Fruit fly (Drosophila melanogaster) whole organism, embryonic: ENCODE results near the gene CG11608.
A peak's percentile ranks its signal among the peaks of the same experiment; 100 is the strongest.

Source experiments
- Bdp1 ChIP-seq: fragments of 200-800 bp; sonication (Bioruptor generic); optimal IDR thresholded peaks from 3 replicates; lab custom pipeline; 2016; ENCODE audit warnings: missing biosample characterization, missing genetic modification characterization
- Bgb ChIP-seq: fragments of 200-800 bp; sonication (Bioruptor generic); IDR thresholded peaks from 2 replicates; pipeline ENCODE4 v1.3.6; 2022; ENCODE audit warnings: missing biosample characterization, missing genetic modification characterization; ENCODE audit not compliant: partially characterized antibody
- CG10209 ChIP-seq: fragments of 200-800 bp; sonication (Bioruptor generic); optimal IDR thresholded peaks from 3 replicates; lab custom pipeline; 2017; ENCODE audit warnings: missing biosample characterization, mild to moderate bottlenecking, missing genetic modification characterization, missing genetic modification reagents
- CG1024 ChIP-seq: fragments of 200-800 bp; sonication (Bioruptor generic); IDR thresholded peaks from 2 replicates; pipeline ENCODE4 v1.3.6; 2022; ENCODE audit warnings: missing biosample characterization, missing genetic modification characterization
- CG10462 ChIP-seq: fragments of 200-800 bp; sonication (Bioruptor generic); optimal IDR thresholded peaks from 2 replicates; lab custom pipeline; 2016; ENCODE audit warnings: missing biosample characterization, missing genetic modification characterization
- CG10565 ChIP-seq: fragments of 200-800 bp; sonication (Bioruptor generic); optimal IDR thresholded peaks from 3 replicates; lab custom pipeline; 2016; ENCODE audit warnings: missing biosample characterization, mild to moderate bottlenecking, missing genetic modification characterization
- CG10979 ChIP-seq: fragments of 200-800 bp; sonication (Bioruptor generic); optimal IDR thresholded peaks from 2 replicates; lab custom pipeline; 2018; ENCODE audit warnings: missing biosample characterization, mild to moderate bottlenecking, missing genetic modification characterization, moderate library complexity
- CG12769 ChIP-seq: fragments of 200-800 bp; sonication (Bioruptor generic); optimal IDR thresholded peaks from 2 replicates; lab custom pipeline; 2019; ENCODE audit warnings: missing biosample characterization, mild to moderate bottlenecking, missing genetic modification characterization, moderate library complexity
- CG13775 ChIP-seq: fragments of 200-800 bp; sonication (Bioruptor generic); optimal IDR thresholded peaks from 3 replicates; lab custom pipeline; 2017; ENCODE audit warnings: missing biosample characterization, mild to moderate bottlenecking, missing genetic modification characterization
- CG17186 ChIP-seq: fragments of 200-800 bp; sonication (Bioruptor generic); optimal IDR thresholded peaks from 3 replicates; lab custom pipeline; 2017; ENCODE audit warnings: missing biosample characterization, missing genetic modification reagents, missing genetic modification characterization
- CG18262 ChIP-seq: fragments of 200-800 bp; optimal IDR thresholded peaks from 3 replicates; lab custom pipeline; 2019; ENCODE audit warnings: missing biosample characterization, mild to moderate bottlenecking, missing genetic modification characterization, moderate library complexity
- CG2120 ChIP-seq: fragments of 200-800 bp; sonication (Bioruptor generic); optimal IDR thresholded peaks from 3 replicates; lab custom pipeline; 2016; ENCODE audit warnings: missing biosample characterization, missing genetic modification characterization
- CG2678 ChIP-seq: fragments of 200-800 bp; sonication (Bioruptor generic); optimal IDR thresholded peaks from 3 replicates; lab custom pipeline; 2019; ENCODE audit warnings: missing biosample characterization, mild to moderate bottlenecking, missing genetic modification characterization, moderate library complexity
- CG4617 ChIP-seq: fragments of 200-800 bp; sonication (Bioruptor generic); optimal IDR thresholded peaks from 3 replicates; lab custom pipeline; 2016; ENCODE audit warnings: missing biosample characterization, missing genetic modification characterization, borderline replicate concordance
- CG5245 ChIP-seq: fragments of 200-800 bp; sonication (Bioruptor generic); optimal IDR thresholded peaks from 3 replicates; lab custom pipeline; 2016; ENCODE audit warnings: missing biosample characterization, missing genetic modification characterization
- CG5953 ChIP-seq: fragments of 200-800 bp; sonication (Bioruptor generic); IDR thresholded peaks from 2 replicates; pipeline ENCODE4 v1.3.6; 2022; ENCODE audit warnings: missing biosample characterization, missing genetic modification characterization
- CG6272 ChIP-seq: fragments of 200-800 bp; sonication (Bioruptor generic); IDR thresholded peaks from 2 replicates; pipeline ENCODE4 v1.3.6; 2022; ENCODE audit warnings: missing biosample characterization, missing genetic modification characterization
- CG7271 ChIP-seq: fragments of 200-800 bp; sonication (Bioruptor generic); optimal IDR thresholded peaks from 2 replicates; lab custom pipeline; 2018; ENCODE audit warnings: missing biosample characterization, mild to moderate bottlenecking, missing genetic modification characterization, moderate library complexity
- CG7556 ChIP-seq: fragments of 200-800 bp; sonication (Bioruptor generic); optimal IDR thresholded peaks from 2 replicates; lab custom pipeline; 2017; ENCODE audit warnings: missing biosample characterization, mild to moderate bottlenecking, missing genetic modification characterization
- CHES-1-like ChIP-seq: fragments of 200-800 bp; sonication (Bioruptor generic); optimal IDR thresholded peaks from 2 replicates; lab custom pipeline; 2016; ENCODE audit warnings: missing biosample characterization, missing genetic modification characterization
- D ChIP-seq, 2 experiments: fragments of 200-800 bp in 1 of 2; fragments of >200 bp in 1 of 2; sonication (Bioruptor generic) in 1 of 2; optimal IDR thresholded peaks; 2 replicates in 1 of 2; 3 replicates in 1 of 2; lab custom pipeline; 2017; ENCODE audit warnings: mild to moderate bottlenecking in 1 of 2, missing biosample characterization in 1 of 2, missing genetic modification characterization in 1 of 2, missing genetic modification reagents in 1 of 2
- D19B ChIP-seq: fragments of 200-800 bp; sonication (Bioruptor generic); optimal IDR thresholded peaks from 2 replicates; lab custom pipeline; 2017; ENCODE audit warnings: missing biosample characterization, mild to moderate bottlenecking, missing genetic modification characterization
- H2.0 ChIP-seq: fragments of 200-800 bp; sonication (Bioruptor generic); IDR thresholded peaks from 2 replicates; pipeline ENCODE4 v1.3.6; 2022; ENCODE audit warnings: missing biosample characterization, missing genetic modification characterization
- Hr39 ChIP-seq: fragments of >200 bp; optimal IDR thresholded peaks from 2 replicates; lab custom pipeline; 2017
- Lpt ChIP-seq: fragments of >200 bp; optimal IDR thresholded peaks from 2 replicates; lab custom pipeline; 2018; ENCODE audit warnings: missing biosample characterization, missing genetic modification characterization
- NfI ChIP-seq: fragments of 200-800 bp; sonication (Bioruptor generic); optimal IDR thresholded peaks from 3 replicates; lab custom pipeline; 2018; ENCODE audit warnings: missing biosample characterization, mild to moderate bottlenecking, missing genetic modification characterization, moderate library complexity
- Oli ChIP-seq: fragments of 200-800 bp; sonication (Bioruptor generic); optimal IDR thresholded peaks from 2 replicates; lab custom pipeline; 2018; ENCODE audit warnings: missing biosample characterization, mild to moderate bottlenecking, missing genetic modification characterization, moderate library complexity
- Six4 ChIP-seq: fragments of 200-800 bp; sonication (Bioruptor generic); optimal IDR thresholded peaks from 2 replicates; lab custom pipeline; 2016; ENCODE audit warnings: missing biosample characterization, missing genetic modification characterization
- Usf ChIP-seq: fragments of 200-800 bp; sonication (Bioruptor generic); optimal IDR thresholded peaks from 2 replicates; lab custom pipeline; 2017; ENCODE audit warnings: missing genotype, missing biosample characterization, missing genetic modification characterization
- ab ChIP-seq: fragments of 200-800 bp; sonication (Bioruptor generic); optimal IDR thresholded peaks from 2 replicates; lab custom pipeline; 2016; ENCODE audit warnings: missing biosample characterization, missing genetic modification characterization
- aop ChIP-seq: fragments of 200-800 bp; sonication (Bioruptor generic); IDR thresholded peaks from 2 replicates; pipeline ENCODE4 v1.3.6; 2022; ENCODE audit warnings: missing biosample characterization, missing genetic modification characterization
- ash1 ChIP-seq: fragments of 200-800 bp; sonication (Bioruptor generic); optimal IDR thresholded peaks from 2 replicates; lab custom pipeline; 2018; ENCODE audit warnings: missing biosample characterization, mild to moderate bottlenecking, missing genetic modification characterization
- az2 ChIP-seq: fragments of 200-800 bp; sonication (Bioruptor generic); optimal IDR thresholded peaks from 3 replicates; lab custom pipeline; 2016; ENCODE audit warnings: missing biosample characterization, missing genetic modification characterization
- cato ChIP-seq: fragments of 200-800 bp; sonication (Bioruptor generic); optimal IDR thresholded peaks from 2 replicates; lab custom pipeline; 2016; ENCODE audit warnings: missing biosample characterization, missing genetic modification characterization, borderline replicate concordance
- cg ChIP-seq: fragments of 200-800 bp; sonication (Bioruptor generic); optimal IDR thresholded peaks from 3 replicates; lab custom pipeline; 2019; ENCODE audit warnings: missing biosample characterization, mild to moderate bottlenecking, missing genetic modification characterization, moderate library complexity
- chm ChIP-seq: fragments of 200-800 bp; sonication (Bioruptor generic); IDR thresholded peaks from 2 replicates; pipeline ENCODE4 v1.3.6; 2022; ENCODE audit warnings: missing biosample characterization, missing genetic modification characterization
- ci ChIP-seq: fragments of 200-800 bp; sonication (Bioruptor generic); IDR thresholded peaks from 3 replicates; pipeline ENCODE4 v1.3.6; 2022; ENCODE audit warnings: missing biosample characterization, missing genetic modification characterization
- crol ChIP-seq: fragments of 200-800 bp; sonication (Bioruptor generic); IDR thresholded peaks from 2 replicates; pipeline ENCODE4 v1.3.6; 2022; ENCODE audit warnings: missing biosample characterization, missing genetic modification characterization
- fd3F ChIP-seq: fragments of 200-800 bp; sonication (Bioruptor generic); optimal IDR thresholded peaks from 2 replicates; lab custom pipeline; 2018; ENCODE audit warnings: missing biosample characterization, mild to moderate bottlenecking, missing genetic modification characterization, moderate library complexity
- ftz-f1 ChIP-seq: fragments of 200-800 bp; sonication (Bioruptor generic); optimal IDR thresholded peaks from 2 replicates; lab custom pipeline; 2016; ENCODE audit warnings: missing biosample characterization, missing genetic modification characterization
- ham ChIP-seq: fragments of 200-800 bp; sonication (Bioruptor generic); IDR thresholded peaks from 2 replicates; pipeline ENCODE4 v1.3.6; 2022; ENCODE audit warnings: missing biosample characterization, missing genetic modification characterization
- ind ChIP-seq: fragments of 200-800 bp; sonication (Bioruptor generic); optimal IDR thresholded peaks from 3 replicates; lab custom pipeline; 2016; ENCODE audit warnings: missing biosample characterization, missing genetic modification characterization
- jing ChIP-seq: fragments of 200-800 bp; sonication (Bioruptor generic); optimal IDR thresholded peaks from 2 replicates; lab custom pipeline; 2018; ENCODE audit warnings: missing biosample characterization, mild to moderate bottlenecking, missing genetic modification characterization
- lbe ChIP-seq: fragments of 200-800 bp; sonication (Bioruptor generic); optimal IDR thresholded peaks from 2 replicates; lab custom pipeline; 2016; ENCODE audit warnings: missing biosample characterization, mild to moderate bottlenecking, missing genetic modification characterization
- nerfin-1 ChIP-seq: fragments of 200-800 bp; sonication (Bioruptor generic); optimal IDR thresholded peaks from 3 replicates; lab custom pipeline; 2019; ENCODE audit warnings: missing biosample characterization, mild to moderate bottlenecking, missing genetic modification characterization, moderate library complexity
- nmo ChIP-seq: fragments of 200-800 bp; sonication (Bioruptor generic); optimal IDR thresholded peaks from 2 replicates; lab custom pipeline; 2018; ENCODE audit warnings: missing biosample characterization, mild to moderate bottlenecking, missing genetic modification characterization, moderate library complexity
- org-1 ChIP-seq: fragments of 200-800 bp; sonication (Bioruptor generic); optimal IDR thresholded peaks from 2 replicates; lab custom pipeline; 2017; ENCODE audit warnings: missing biosample characterization, missing genetic modification characterization
- sd ChIP-seq: fragments of 200-800 bp; sonication (Bioruptor generic); optimal IDR thresholded peaks from 3 replicates; lab custom pipeline; 2018; ENCODE audit warnings: missing biosample characterization, mild to moderate bottlenecking, missing genetic modification characterization, moderate library complexity
- shn ChIP-seq: fragments of 200-800 bp; sonication (Bioruptor generic); optimal IDR thresholded peaks from 3 replicates; lab custom pipeline; 2016; ENCODE audit warnings: missing biosample characterization, missing genetic modification characterization
- tup ChIP-seq: fragments of 200-800 bp; sonication (Bioruptor generic); optimal IDR thresholded peaks from 2 replicates; lab custom pipeline; 2016; ENCODE audit warnings: missing biosample characterization, mild to moderate bottlenecking, missing genetic modification characterization, moderate library complexity
- tx ChIP-seq: fragments of 200-800 bp; sonication (Bioruptor generic); optimal IDR thresholded peaks from 2 replicates; lab custom pipeline; 2016; ENCODE audit warnings: missing biosample characterization, missing genetic modification characterization

CG11608 gene

DNA sequence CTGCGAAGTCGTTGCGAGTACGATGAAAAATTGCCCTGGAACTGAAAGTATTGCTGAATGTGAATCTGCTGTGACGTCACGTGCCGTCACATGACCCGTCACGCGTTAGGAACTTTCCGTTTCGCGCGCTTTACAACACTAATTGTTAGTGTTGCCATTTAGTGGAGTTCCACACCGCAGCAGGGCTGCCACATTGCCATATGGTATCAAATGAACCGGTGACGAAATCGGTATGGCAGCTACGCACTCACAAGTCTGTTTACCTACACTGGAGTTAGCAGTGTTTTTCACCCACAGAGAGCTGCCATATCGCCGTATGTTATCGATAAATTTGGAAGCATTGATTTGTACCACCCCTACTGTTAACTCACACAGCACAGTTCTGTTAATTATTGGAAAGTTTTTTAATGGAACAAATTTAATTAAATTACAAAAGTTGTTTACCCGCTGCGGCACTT is 10.6 kb upstream of the CG11608 start, which contains the start of the genes Vha55 and Snx3 (continued):
- TF ChIP-seq crol (no peak), CG7271 (tag; lab: Kevin White, UChicago) (peak; percentile 16), Hr39 (lab: Kevin White, UChicago) (peak; percentile 74), CHES-1-like (GFP tag; lab: Kevin White, UChicago) (peak; percentile 88), tup (peak; percentile 33), Usf (peak; percentile 99), CG10565 (GFP tag; lab: Kevin White, UChicago) (no peak), Bdp1 (GFP tag; lab: Kevin White, UChicago) (peak; percentile 75), tx (GFP tag; lab: Kevin White, UChicago) (peak; percentile 77), fd3F (GFP tag; lab: Kevin White, UChicago) (peak; percentile 18), chm (GFP tag; lab: Robert Waterston, UW) (no peak), lbe (GFP tag; lab: Kevin White, UChicago) (peak; percentile 70), cato (GFP tag; lab: Kevin White, UChicago) (peak; percentile 60), CG2678 (tag; lab: Kevin White, UChicago) (peak; percentile 34), H2.0 (no peak), D (optimal IDR thresholded peaks at IDR 0.05; lab: Kevin White, UChicago) (no peak), D (GFP tag; optimal IDR thresholded peaks at IDR 0.05; lab: Kevin White, UChicago) (no peak), CG4617 (GFP tag; lab: Kevin White, UChicago) (peak; percentile 74), Six4 (GFP tag; lab: Kevin White, UChicago) (peak; percentile 20), ab (GFP tag; lab: Kevin White, UChicago) (peak; percentile 21), CG2120 (GFP tag; lab: Kevin White, UChicago) (peak; percentile 94), ftz-f1 (GFP tag; lab: Kevin White, UChicago) (peak; percentile 78), CG5245 (GFP tag; lab: Kevin White, UChicago) (peak; percentile 74), ind (GFP tag; lab: Kevin White, UChicago) (peak; percentile 83), nerfin-1 (peak; percentile 95), nmo (GFP tag; lab: Kevin White, UChicago) (peak; percentile 81), Lpt (GFP tag; lab: Kevin White, UChicago) (no peak), CG18262 (peak; percentile 23), ham (no peak), aop (GFP tag; lab: Robert Waterston, UW) (no peak), CG10979 (tag; lab: Kevin White, UChicago) (peak; percentile 7), CG17186 (GFP tag; lab: Kevin White, UChicago) (peak; percentile 82), CG5953 (no peak), CG6272 (GFP tag; lab: Robert Waterston, UW) (no peak; the same call in 1 of the 2 replicates), org-1 (GFP tag; lab: Kevin White, UChicago) (peak; percentile 43), CG1024 (GFP tag; lab: Robert Waterston, UW) (no peak), ci (no peak), NfI (peak; percentile 79), shn (GFP tag; lab: Kevin White, UChicago) (peak; percentile 84), cg (no peak), CG12769 (tag; lab: Kevin White, UChicago) (no peak), CG10209 (GFP tag; lab: Kevin White, UChicago) (peak; percentile 55), Bgb (GFP tag; lab: Robert Waterston, UW) (no peak), jing (GFP tag; lab: Kevin White, UChicago) (no peak), Oli (tag; lab: Kevin White, UChicago) (no peak), CG10462 (GFP tag; lab: Kevin White, UChicago) (peak; percentile 32), CG13775 (GFP tag; lab: Kevin White, UChicago) (peak; percentile 35), sd (tag; lab: Kevin White, UChicago) (peak; percentile 41), D19B (GFP tag; lab: Kevin White, UChicago) (no peak), CG7556 (no peak), az2 (GFP tag; lab: Kevin White, UChicago) (peak; percentile 52), ash1 (GFP tag; lab: Kevin White, UChicago) (peak; percentile 82)
